Fruit fly (Drosophila melanogaster): ENCODE results near the gene CG8010.

Gene CG8010

dm6 chrX:19261071-19261470 lies 7.6 kb downstream of the CG8010 start, which contains the start of gene rictor (continued):
- TF ChIP-seq CG34422 (GFP tag; IDR thresholded peaks at IDR 0.05), result no peak
- no peak for TF ChIP-seq Mrtf (GFP tag; IDR thresholded peaks at IDR 0.05)
- TF ChIP-seq CG4617 (GFP tag; optimal IDR thresholded peaks at IDR 0.05; ENCODE audit: borderline replicate concordance), result peak; percentile 5
- no peak for TF ChIP-seq gce (GFP tag; IDR thresholded peaks at IDR 0.05)
- TF ChIP-seq dati (GFP tag; IDR thresholded peaks at IDR 0.05), result no peak
- peak; percentile 49 for TF ChIP-seq Dref (GFP tag; IDR thresholded peaks at IDR 0.05)
- no peak for TF ChIP-seq lmd (GFP tag; IDR thresholded peaks at IDR 0.05)
- no peak for TF ChIP-seq exex (tag; optimal IDR thresholded peaks at IDR 0.05)
- TF ChIP-seq CG3726 (GFP tag; IDR thresholded peaks at IDR 0.05), result no peak
- no peak for TF ChIP-seq Usf (GFP tag; optimal IDR thresholded peaks at IDR 0.05)
- peak; percentile 31 for TF ChIP-seq CG9797 (GFP tag; optimal IDR thresholded peaks at IDR 0.05)

dm6 chrX:19260696-19260989 lies 8.1 kb downstream of the CG8010 start:
- TF ChIP-seq nom (GFP tag; optimal IDR thresholded peaks at IDR 0.05) (peak; percentile 41), ac (GFP tag; optimal IDR thresholded peaks at IDR 0.05) (no peak), stwl (tag; optimal IDR thresholded peaks at IDR 0.05) (no peak), CG1529 (GFP tag; optimal IDR thresholded peaks at IDR 0.05) (no peak), CG4707 (GFP tag; optimal IDR thresholded peaks at IDR 0.05) (no peak), ERR (GFP tag; optimal IDR thresholded peaks at IDR 0.05) (no peak), NC2α (GFP tag; optimal IDR thresholded peaks at IDR 0.05) (no peak), CG4360 (GFP tag; IDR thresholded peaks at IDR 0.05) (peak; percentile 85), CG3995 (GFP tag; optimal IDR thresholded peaks at IDR 0.05) (no peak), CG1024 (GFP tag; IDR thresholded peaks at IDR 0.05) (no peak), CG17912 (GFP tag; optimal IDR thresholded peaks at IDR 0.05) (no peak), CG42726 (GFP tag; IDR thresholded peaks at IDR 0.05; ENCODE audit: partially characterized antibody) (0 out of 2 replicates have a peak, but pooled peaks have one; percentile 11), CG12236 (GFP tag; optimal IDR thresholded peaks at IDR 0.05) (no peak), crol (GFP tag; IDR thresholded peaks at IDR 0.05) (peak; percentile 71), CG7839 (tag; optimal IDR thresholded peaks at IDR 0.05) (no peak), Elba2 (GFP tag; optimal IDR thresholded peaks at IDR 0.05) (peak; percentile 19), insv (GFP tag; optimal IDR thresholded peaks at IDR 0.05) (no peak), Pdp1 (GFP tag; optimal IDR thresholded peaks at IDR 0.05) (peak in 1 of 2 experiments; percentile 4), CG4854 (GFP tag; optimal IDR thresholded peaks at IDR 0.05) (no peak), nmo (GFP tag; optimal IDR thresholded peaks at IDR 0.05) (no peak), CG2712 (tag; optimal IDR thresholded peaks at IDR 0.05) (no peak)

- TF ChIP-seq CG13123 (GFP tag; optimal IDR thresholded peaks at IDR 0.05) (no peak), Elba2 (GFP tag; optimal IDR thresholded peaks at IDR 0.05) (no peak), pita (GFP tag; optimal IDR thresholded peaks at IDR 0.05) (no peak), CG4360 (GFP tag; IDR thresholded peaks at IDR 0.05) (peak; percentile 94), otp (GFP tag; IDR thresholded peaks at IDR 0.05) (no peak), BtbVII (GFP tag; optimal IDR thresholded peaks at IDR 0.05) (no peak), Adf1 (GFP tag; IDR thresholded peaks at IDR 0.05) (peak; percentile 56; the same call in 1 of the 2 replicates), wek (GFP tag; optimal IDR thresholded peaks at IDR 0.05) (no peak), grn (GFP tag; optimal IDR thresholded peaks at IDR 0.05) (no peak), CG18619 (GFP tag; optimal IDR thresholded peaks at IDR 0.05) (no peak), CG18764 (GFP tag; optimal IDR thresholded peaks at IDR 0.05) (no peak), BEAF-32 (GFP tag; optimal IDR thresholded peaks at IDR 0.05) (no peak), H2.0 (GFP tag; IDR thresholded peaks at IDR 0.05) (no peak), B-H2 (GFP tag; optimal IDR thresholded peaks at IDR 0.05) (no peak), gt (GFP tag; IDR thresholded peaks at IDR 0.05) (no peak), CG2116 (GFP tag; optimal IDR thresholded peaks at IDR 0.05) (no peak), klu (GFP tag; IDR thresholded peaks at IDR 0.05) (no peak), slbo (GFP tag; IDR thresholded peaks at IDR 0.05) (no peak), CG14014 (GFP tag; IDR thresholded peaks at IDR 0.05) (no peak)
Observed at dm6 chrX:19259802-19260695, 8.6 kb downstream of the CG8010 start.
